Worm (Caenorhabditis elegans) whole organism, young adult: ENCODE measurements around the gene feh-1.

Source experiments
- B0019.2 ChIP-seq: fragments of 200-800 bp; sonication (Bioruptor generic); conservative IDR thresholded peaks from 2 replicates; pipeline ENCODE4 v1.3.6; 2022; ENCODE audit warnings: missing genetic modification reagents, missing genetic modification characterization, missing compliant biosample characterization
- B0035.1 ChIP-seq: sonication (generic microtip); optimal IDR thresholded peaks from 2 replicates; lab custom pipeline; 2016; ENCODE audit warnings: missing genetic modification characterization, mild to moderate bottlenecking, missing compliant biosample characterization, missing genotype, missing genetic modification reagents
- B0336.3 ChIP-seq: fragments of 200-800 bp; sonication (Bioruptor generic); IDR thresholded peaks from 2 replicates; pipeline ENCODE4 v1.3.6; 2022; ENCODE audit warnings: missing genetic modification characterization, missing compliant biosample characterization
- F39B2.1 ChIP-seq: fragments of 200-800 bp; sonication (Bioruptor generic); IDR thresholded peaks from 2 replicates; pipeline ENCODE4 v1.3.6; 2022; ENCODE audit warnings: missing genetic modification reagents, missing genetic modification characterization, missing compliant biosample characterization
- F52B5.7 ChIP-seq: sonication (generic microtip); optimal IDR thresholded peaks from 2 replicates; lab custom pipeline; 2016; ENCODE audit warnings: mild to moderate bottlenecking, missing genetic modification characterization, missing compliant biosample characterization
- F55B11.4 ChIP-seq: sonication (generic microtip); optimal IDR thresholded peaks from 2 replicates; lab custom pipeline; 2016; ENCODE audit warnings: missing compliant biosample characterization, missing genetic modification characterization, borderline replicate concordance; ENCODE audit not compliant: insufficient read depth
- F57A8.1 ChIP-seq: fragments of 200-800 bp; sonication (Bioruptor generic); optimal IDR thresholded peaks from 2 replicates; lab custom pipeline; 2018; ENCODE audit warnings: mild to moderate bottlenecking, missing genetic modification characterization, moderate library complexity, missing compliant biosample characterization
- K12H6.12 ChIP-seq: fragments of 200-800 bp; sonication (Bioruptor generic); optimal IDR thresholded peaks from 2 replicates; lab custom pipeline; 2018; ENCODE audit warnings: mild to moderate bottlenecking, missing genetic modification characterization, missing compliant biosample characterization
- Y53F4B.3 ChIP-seq: fragments of 200-800 bp; sonication (Bioruptor generic); IDR thresholded peaks from 2 replicates; pipeline ENCODE4 v1.3.6; 2022; ENCODE audit warnings: missing genetic modification reagents, missing genetic modification characterization, missing compliant biosample characterization
- Y53G8AR.9 ChIP-seq: fragments of 200-800 bp; sonication (Bioruptor generic); conservative IDR thresholded peaks from 2 replicates; pipeline ENCODE4 v1.3.6; 2022; ENCODE audit warnings: missing genetic modification reagents, missing genetic modification characterization, missing compliant biosample characterization
- Y56A3A.18 ChIP-seq: fragments of 200-800 bp; sonication (Bioruptor generic); IDR thresholded peaks from 2 replicates; pipeline ENCODE4 v1.3.6; 2022; ENCODE audit warnings: missing genetic modification reagents, missing genetic modification characterization, missing compliant biosample characterization
- akir-1 ChIP-seq: fragments of 200-800 bp; sonication (Bioruptor generic); optimal IDR thresholded peaks from 2 replicates; lab custom pipeline; 2018; ENCODE audit warnings: mild to moderate bottlenecking, missing genetic modification characterization, moderate library complexity, missing compliant biosample characterization
- ama-1 ChIP-seq, 3 experiments: fragments of 150-350 bp in 1 of 3; sonication (generic microtip) in 2 of 3; optimal IDR thresholded peaks; 2 replicates each; lab custom pipeline; 2014 to 2018; ENCODE audit warnings: missing biosample characterization in 2 of 3, missing genetic modification characterization in 2 of 3, missing genetic modification reagents in 2 of 3
- aptf-2 ChIP-seq: fragments of 200-800 bp; sonication (Bioruptor generic); conservative IDR thresholded peaks from 2 replicates; pipeline ENCODE4 v1.3.6; 2022; ENCODE audit warnings: missing genetic modification reagents, missing genetic modification characterization, missing compliant biosample characterization
- attf-3 ChIP-seq: fragments of 200-800 bp; sonication (Bioruptor generic); conservative IDR thresholded peaks from 2 replicates; pipeline ENCODE4 v1.3.6; 2022; ENCODE audit warnings: missing genetic modification reagents, missing genetic modification characterization, missing compliant biosample characterization
- attf-5 ChIP-seq: fragments of 200-800 bp; sonication (Bioruptor generic); optimal IDR thresholded peaks from 2 replicates; lab custom pipeline; 2018; ENCODE audit warnings: mild to moderate bottlenecking, missing genetic modification characterization, missing compliant biosample characterization
- bed-1 ChIP-seq: fragments of 200-800 bp; sonication (Bioruptor generic); IDR thresholded peaks from 2 replicates; pipeline ENCODE4 v1.3.6; 2022; ENCODE audit warnings: missing genetic modification reagents, missing genetic modification characterization, missing compliant biosample characterization
- ccch-3 ChIP-seq: fragments of 200-800 bp; sonication (Bioruptor generic); optimal IDR thresholded peaks from 2 replicates; lab custom pipeline; 2018; ENCODE audit warnings: mild to moderate bottlenecking, missing genetic modification characterization, missing compliant biosample characterization
- ceh-40 ChIP-seq: fragments of 200-800 bp; sonication (Bioruptor generic); IDR thresholded peaks from 2 replicates; pipeline ENCODE4 v1.3.6; 2022; ENCODE audit warnings: missing genetic modification characterization, missing compliant biosample characterization
- ceh-58 ChIP-seq: fragments of 200-800 bp; sonication (Bioruptor generic); IDR thresholded peaks from 2 replicates; pipeline ENCODE4 v1.3.6; 2022; ENCODE audit warnings: missing genetic modification characterization, missing compliant biosample characterization
- ceh-91 ChIP-seq: fragments of 200-800 bp; sonication (Bioruptor generic); IDR thresholded peaks from 2 replicates; pipeline ENCODE4 v1.3.6; 2022; ENCODE audit warnings: missing genetic modification reagents, missing genetic modification characterization, missing compliant biosample characterization
- die-1 ChIP-seq: sonication (generic microtip); optimal IDR thresholded peaks from 2 replicates; lab custom pipeline; 2016; ENCODE audit warnings: missing genotype, mild to moderate bottlenecking, missing genetic modification characterization, missing compliant biosample characterization
- dox-1 ChIP-seq: fragments of 200-800 bp; sonication (Bioruptor generic); IDR thresholded peaks from 2 replicates; pipeline ENCODE4 v1.3.6; 2022; ENCODE audit warnings: missing genetic modification reagents, missing genetic modification characterization, missing compliant biosample characterization
- hlh-12 ChIP-seq: sonication (generic microtip); optimal IDR thresholded peaks from 2 replicates; lab custom pipeline; 2016; ENCODE audit warnings: missing genetic modification characterization, missing compliant biosample characterization
- hmg-20 ChIP-seq: fragments of 200-800 bp; sonication (Bioruptor generic); IDR thresholded peaks from 2 replicates; pipeline ENCODE4 v1.3.6; 2022; ENCODE audit warnings: missing genetic modification reagents, missing genetic modification characterization, missing compliant biosample characterization
- hrde-1 ChIP-seq: sonication (generic microtip); optimal IDR thresholded peaks from 2 replicates; lab custom pipeline; 2016; ENCODE audit warnings: missing genetic modification characterization, mild to moderate bottlenecking, missing compliant biosample characterization, moderate library complexity, missing genotype, missing genetic modification reagents, borderline replicate concordance
- let-526 ChIP-seq: fragments of 200-800 bp; sonication (Bioruptor generic); IDR thresholded peaks from 2 replicates; pipeline ENCODE4 v1.3.6; 2022; ENCODE audit warnings: missing genetic modification reagents, missing genetic modification characterization, missing compliant biosample characterization
- lin-26 ChIP-seq: fragments of 200-800 bp; sonication (Bioruptor generic); IDR thresholded peaks from 2 replicates; pipeline ENCODE4 v1.3.6; 2022; ENCODE audit warnings: missing genetic modification reagents, missing genetic modification characterization, missing compliant biosample characterization
- lin-35 ChIP-seq, 3 experiments: fragments of 150-350 bp in 2 of 3; sonication (generic microtip) in 1 of 3; optimal IDR thresholded peaks; 2 replicates each; lab custom pipeline; 2014 to 2018; ENCODE audit warnings: missing biosample characterization in 3 of 3, missing genetic modification characterization in 3 of 3, missing genetic modification reagents in 3 of 3
- lsy-27 ChIP-seq: sonication (generic microtip); optimal IDR thresholded peaks from 2 replicates; lab custom pipeline; 2017; ENCODE audit warnings: missing genetic modification characterization, mild to moderate bottlenecking, missing compliant biosample characterization, antibody characterized with exemption, missing genotype, borderline replicate concordance; ENCODE audit not compliant: insufficient read depth
- madf-10 ChIP-seq: sonication (generic microtip); optimal IDR thresholded peaks from 2 replicates; lab custom pipeline; 2016; ENCODE audit warnings: mild to moderate bottlenecking, missing genetic modification characterization, missing compliant biosample characterization
- mcd-1 ChIP-seq: fragments of 200-800 bp; sonication (Bioruptor generic); IDR thresholded peaks from 2 replicates; pipeline ENCODE4 v1.3.6; 2022; ENCODE audit warnings: missing genetic modification reagents, missing genetic modification characterization, missing compliant biosample characterization
- mel-28 ChIP-seq: sonication (generic microtip); optimal IDR thresholded peaks from 2 replicates; lab custom pipeline; 2016; ENCODE audit warnings: borderline replicate concordance, mild to moderate bottlenecking, missing genetic modification characterization, missing compliant biosample characterization
- nfya-1 ChIP-seq: sonication (generic microtip); optimal IDR thresholded peaks from 2 replicates; lab custom pipeline; 2017; ENCODE audit warnings: antibody characterized with exemption, missing compliant biosample characterization, missing genetic modification characterization, borderline replicate concordance; ENCODE audit not compliant: insufficient read depth
- nhr-179 ChIP-seq: sonication (generic microtip); optimal IDR thresholded peaks from 2 replicates; lab custom pipeline; 2016; ENCODE audit warnings: mild to moderate bottlenecking, missing genetic modification characterization, missing compliant biosample characterization
- nhr-27 ChIP-seq: fragments of 200-800 bp; sonication (Bioruptor generic); optimal IDR thresholded peaks from 2 replicates; lab custom pipeline; 2018; ENCODE audit warnings: mild to moderate bottlenecking, missing genetic modification characterization, moderate library complexity, missing compliant biosample characterization
- pha-4 ChIP-seq: fragments of 150-350 bp; sonication (generic microtip); optimal IDR thresholded peaks from 2 replicates; lab custom pipeline; 2014; ENCODE audit warnings: missing biosample characterization, missing genetic modification reagents, missing genetic modification characterization
- repo-1 ChIP-seq: sonication (generic microtip); optimal IDR thresholded peaks from 2 replicates; lab custom pipeline; 2017; ENCODE audit warnings: mild to moderate bottlenecking, missing genetic modification characterization, missing compliant biosample characterization
- rpc-1 ChIP-seq, 2 experiments: fragments of 150-350 bp in 1 of 2; sonication (generic microtip) in 1 of 2; optimal IDR thresholded peaks; 2 replicates each; lab custom pipeline; 2014 to 2018; ENCODE audit warnings: missing biosample characterization in 1 of 2, missing genetic modification characterization in 1 of 2, missing genetic modification reagents in 1 of 2, missing genotype in 1 of 2
- tbp1 ChIP-seq: fragments of 200-800 bp; sonication (Bioruptor generic); optimal IDR thresholded peaks from 2 replicates; lab custom pipeline; 2018; ENCODE audit warnings: mild to moderate bottlenecking, missing genetic modification characterization, missing compliant biosample characterization
- tlf-1 ChIP-seq: fragments of 200-800 bp; sonication (Bioruptor generic); optimal IDR thresholded peaks from 2 replicates; lab custom pipeline; 2018; ENCODE audit warnings: mild to moderate bottlenecking, missing genetic modification characterization, missing compliant biosample characterization
- xnd-1 ChIP-seq: sonication (generic microtip); optimal IDR thresholded peaks from 2 replicates; lab custom pipeline; 2016; ENCODE audit warnings: missing genotype, missing genetic modification reagents, missing genetic modification characterization, missing compliant biosample characterization
- zim-3 ChIP-seq: sonication (generic microtip); optimal IDR thresholded peaks from 2 replicates; lab custom pipeline; 2017; ENCODE audit warnings: mild to moderate bottlenecking, missing genetic modification characterization, moderate library complexity, missing compliant biosample characterization
- ztf-18 ChIP-seq: sonication (generic microtip); optimal IDR thresholded peaks from 2 replicates; lab custom pipeline; 2016; ENCODE audit warnings: missing genotype, mild to moderate bottlenecking, missing genetic modification characterization, missing compliant biosample characterization
- ztf-25 ChIP-seq: fragments of 200-800 bp; sonication (Bioruptor generic); IDR thresholded peaks from 2 replicates; pipeline ENCODE4 v1.3.6; 2022; ENCODE audit warnings: missing genetic modification reagents, missing genetic modification characterization, missing compliant biosample characterization
- ztf-26 ChIP-seq: sonication (generic microtip); optimal IDR thresholded peaks from 2 replicates; lab custom pipeline; 2017; ENCODE audit warnings: missing genetic modification characterization, missing compliant biosample characterization

feh-1 gene

ce11 chrIII:2576360-2577259 is 26.9 kb downstream of the feh-1 start (continued):
- TF ChIP-seq lin-35 (GFP tag; optimal IDR thresholded peaks at IDR 0.05; lab: Kevin White, UChicago) (peak in 1 of 3 experiments; percentile 40), rpc-1 (optimal IDR thresholded peaks at IDR 0.05; lab: Kevin White, UChicago) (no peak), rpc-1 (tag; optimal IDR thresholded peaks at IDR 0.05; lab: Kevin White, UChicago) (no peak), ztf-25 (GFP tag; lab: Robert Waterston, UW) (no peak), attf-3 (GFP tag; lab: Robert Waterston, UW) (no peak), akir-1 (GFP tag; lab: Kevin White, UChicago) (no peak), K12H6.12 (peak; percentile 74), F57A8.1 (GFP tag; lab: Kevin White, UChicago) (no peak), B0035.1 (tag; lab: Kevin White, UChicago) (no peak), zim-3 (tag; lab: Kevin White, UChicago) (no peak), xnd-1 (tag; lab: Kevin White, UChicago) (peak; percentile 65), lsy-27 (no peak), madf-10 (tag; lab: Kevin White, UChicago) (peak; percentile 13), Y53F4B.3 (GFP tag; lab: Robert Waterston, UW) (no peak), aptf-2 (GFP tag; lab: Robert Waterston, UW) (no peak), bed-1 (GFP tag; lab: Robert Waterston, UW) (no peak), dox-1 (peak; percentile 47), nfya-1 (tag; lab: Kevin White, UChicago) (no peak), Y53G8AR.9 (GFP tag; lab: Robert Waterston, UW) (no peak), repo-1 (tag; lab: Kevin White, UChicago) (no peak), ceh-40 (GFP tag; lab: Robert Waterston, UW) (no peak), ceh-58 (GFP tag; lab: Robert Waterston, UW) (no peak), attf-5 (GFP tag; lab: Kevin White, UChicago) (peak; percentile 90), F39B2.1 (GFP tag; lab: Robert Waterston, UW) (no peak), ceh-91 (GFP tag; lab: Robert Waterston, UW) (0 out of 2 replicates have a peak, but pooled peaks have one; percentile 27), die-1 (tag; lab: Kevin White, UChicago) (no peak), ama-1 (optimal IDR thresholded peaks at IDR 0.05; lab: Kevin White, UChicago) (no peak), ama-1 (GFP tag; optimal IDR thresholded peaks at IDR 0.05; lab: Kevin White, UChicago) (no peak), B0336.3 (no peak), F55B11.4 (no peak), Y56A3A.18 (GFP tag; lab: Robert Waterston, UW) (no peak), pha-4 (no peak), nhr-179 (no peak), lin-26 (no peak), ztf-18 (tag; lab: Kevin White, UChicago) (peak; percentile 89), hmg-20 (GFP tag; lab: Robert Waterston, UW) (no peak), hrde-1 (no peak), B0019.2 (GFP tag; lab: Robert Waterston, UW) (no peak), ztf-26 (tag; lab: Kevin White, UChicago) (no peak), tlf-1 (GFP tag; lab: Kevin White, UChicago) (no peak), mcd-1 (GFP tag; lab: Robert Waterston, UW) (no peak; the same call in 1 of the 2 replicates), mel-28 (tag; lab: Kevin White, UChicago) (no peak), nhr-27 (no peak), F52B5.7 (tag; lab: Kevin White, UChicago) (no peak), tbp1 (GFP tag; lab: Kevin White, UChicago) (no peak), let-526 (no peak), hlh-12 (tag; lab: Kevin White, UChicago) (no peak), ccch-3 (no peak)
